Worm (Caenorhabditis elegans) whole organism, mixed stage, embryonic: ENCODE results near the gene F17E9.15.

Experiments used
- blmp-1 ChIP-seq: fragments of 150-350 bp; optimal IDR thresholded peaks from 2 replicates; lab custom pipeline; 2014; ENCODE audit warnings: missing biosample characterization, missing genetic modification characterization
- ham-2 ChIP-seq: fragments of 200-800 bp; sonication (Bioruptor generic); optimal IDR thresholded peaks from 2 replicates; lab custom pipeline; 2018; ENCODE audit warnings: mild to moderate bottlenecking, missing genetic modification characterization, missing compliant biosample characterization
- nhr-12 ChIP-seq: fragments of 150-350 bp; optimal IDR thresholded peaks from 2 replicates; lab custom pipeline; 2014; ENCODE audit warnings: missing biosample characterization, missing genetic modification characterization
- nhr-237 ChIP-seq: fragments of 150-350 bp; optimal IDR thresholded peaks from 2 replicates; lab custom pipeline; 2014; ENCODE audit warnings: missing biosample characterization, missing genetic modification characterization
- nhr-76 ChIP-seq: sonication (generic microtip); optimal IDR thresholded peaks from 2 replicates; lab custom pipeline; 2017; ENCODE audit warnings: missing biosample characterization, missing genetic modification characterization
- pha-4 ChIP-seq: fragments of 150-350 bp; optimal IDR thresholded peaks from 2 replicates; lab custom pipeline; 2018; ENCODE audit warnings: missing biosample characterization, missing genetic modification reagents, missing genetic modification characterization
- snpc-4 ChIP-seq: fragments of 150-350 bp; optimal IDR thresholded peaks from 2 replicates; lab custom pipeline; 2014; ENCODE audit warnings: missing biosample characterization, missing genetic modification characterization

ce11 chrIV:8394105-8394504, 46.9 kb downstream of the F17E9.15 start, which contains the start of gene D2096.11:
- TF ChIP-seq snpc-4 (tag; lab: Kevin White, UChicago), result no peak
- TF ChIP-seq ham-2 (GFP tag; lab: Kevin White, UChicago), result no peak
- TF ChIP-seq nhr-76 (tag; lab: Kevin White, UChicago), result no peak
- TF ChIP-seq blmp-1 (tag; lab: Kevin White, UChicago), result no peak
- TF ChIP-seq nhr-237 (tag; lab: Kevin White, UChicago), result no peak
- TF ChIP-seq pha-4 (tag; lab: Kevin White, UChicago), result no peak
- TF ChIP-seq nhr-12 (tag; lab: Kevin White, UChicago), result no peak
